Worm (Caenorhabditis elegans) whole organism, L3 larva: ENCODE measurements around the gene sri-30.

Experiments
- egl-27 ChIP-seq: sonication (generic microtip); optimal IDR thresholded peaks from 4 replicates; lab custom pipeline; 2017; ENCODE audit warnings: missing biosample characterization, missing genetic modification reagents, missing genetic modification characterization
- fkh-10 ChIP-seq: sonication (generic microtip); optimal IDR thresholded peaks from 2 replicates; lab custom pipeline; 2017; ENCODE audit warnings: missing biosample characterization, missing genetic modification reagents, missing genetic modification characterization
- nhr-12 ChIP-seq: fragments of 150-350 bp; optimal IDR thresholded peaks from 2 replicates; lab custom pipeline; 2014; ENCODE audit warnings: missing biosample characterization, missing genetic modification characterization
- ztf-11 ChIP-seq: fragments of 150-350 bp; optimal IDR thresholded peaks from 2 replicates; lab custom pipeline; 2014; ENCODE audit warnings: missing biosample characterization, missing genetic modification characterization

ce11 chrII:3096857-3097256 lies 50.9 kb downstream of the sri-30 start, which contains the start of gene Y25C1A.14:
- TF ChIP-seq ztf-11 (tag; lab: Kevin White, UChicago) (no peak), egl-27 (no peak), nhr-12 (tag; lab: Kevin White, UChicago) (no peak), fkh-10 (GFP tag; lab: Kevin White, UChicago) (no peak)
